Fruit fly (Drosophila melanogaster) whole organism, prepupa: ENCODE measurements around the gene Cpr23B.

ENCODE experiments used
- CG10631 ChIP-seq: fragments of 200-800 bp; sonication (Bioruptor generic); optimal IDR thresholded peaks from 2 replicates; lab custom pipeline; 2016; ENCODE audit warnings: missing biosample characterization, missing genetic modification characterization
- CG10669 ChIP-seq: fragments of 200-800 bp; sonication (Bioruptor generic); optimal IDR thresholded peaks from 3 replicates; lab custom pipeline; 2018; ENCODE audit warnings: missing biosample characterization, mild to moderate bottlenecking, missing genetic modification characterization, moderate library complexity
- CG11294 ChIP-seq: fragments of 200-800 bp; sonication (Bioruptor generic); IDR thresholded peaks from 2 replicates; pipeline ENCODE4 v1.3.6; 2022; ENCODE audit warnings: missing biosample characterization, missing genetic modification characterization
- CG15336 ChIP-seq: fragments of 200-800 bp; sonication (Bioruptor generic); IDR thresholded peaks from 2 replicates; pipeline ENCODE4 v1.3.6; 2022; ENCODE audit warnings: missing biosample characterization, missing genetic modification characterization
- CG1621 ChIP-seq: fragments of 200-800 bp; sonication (Bioruptor generic); optimal IDR thresholded peaks from 3 replicates; lab custom pipeline; 2018; ENCODE audit warnings: missing biosample characterization, mild to moderate bottlenecking, missing genetic modification characterization
- CG16779 ChIP-seq: fragments of 200-800 bp; sonication (Bioruptor generic); optimal IDR thresholded peaks from 3 replicates; lab custom pipeline; 2017; ENCODE audit warnings: missing biosample characterization, mild to moderate bottlenecking, missing genetic modification characterization
- CG31627 ChIP-seq: fragments of 200-800 bp; sonication (Bioruptor generic); optimal IDR thresholded peaks from 3 replicates; lab custom pipeline; 2016; ENCODE audit warnings: missing biosample characterization, missing genetic modification characterization
- CG3919 ChIP-seq: fragments of 200-800 bp; sonication (Bioruptor generic); optimal IDR thresholded peaks from 3 replicates; lab custom pipeline; 2016; ENCODE audit warnings: missing biosample characterization, missing genetic modification characterization
- CG6276 ChIP-seq: fragments of 200-800 bp; sonication (Bioruptor generic); optimal IDR thresholded peaks from 2 replicates; lab custom pipeline; 2017; ENCODE audit warnings: missing biosample characterization, mild to moderate bottlenecking, missing genetic modification characterization
- CG6854 ChIP-seq: fragments of 200-800 bp; sonication (Bioruptor generic); optimal IDR thresholded peaks from 2 replicates; lab custom pipeline; 2017; ENCODE audit warnings: missing biosample characterization, mild to moderate bottlenecking, missing genetic modification characterization
- CG7368 ChIP-seq: fragments of 200-800 bp; sonication (Bioruptor generic); optimal IDR thresholded peaks from 3 replicates; lab custom pipeline; 2016; ENCODE audit warnings: missing biosample characterization, missing genetic modification characterization
- CG8119 ChIP-seq: fragments of 200-800 bp; sonication (Bioruptor generic); IDR thresholded peaks from 3 replicates; pipeline ENCODE4 v1.3.6; 2022; ENCODE audit warnings: missing biosample characterization, missing genetic modification characterization
- CG8319 ChIP-seq: fragments of 200-800 bp; sonication (Bioruptor generic); optimal IDR thresholded peaks from 3 replicates; lab custom pipeline; 2016; ENCODE audit warnings: missing biosample characterization, missing genetic modification characterization
- CG8632 ChIP-seq: fragments of 200-800 bp; sonication (Bioruptor generic); optimal IDR thresholded peaks from 3 replicates; lab custom pipeline; 2016; ENCODE audit warnings: missing biosample characterization, missing genetic modification characterization
- CG9139 ChIP-seq: fragments of 200-800 bp; sonication (Bioruptor generic); optimal IDR thresholded peaks from 3 replicates; lab custom pipeline; 2017; ENCODE audit warnings: missing biosample characterization, mild to moderate bottlenecking, missing genetic modification characterization
- Eip93F ChIP-seq: fragments of 200-800 bp; sonication (Bioruptor generic); optimal IDR thresholded peaks from 2 replicates; lab custom pipeline; 2016; ENCODE audit warnings: missing biosample characterization, mild to moderate bottlenecking, missing genetic modification characterization
- Ets96B ChIP-seq: fragments of 200-800 bp; optimal IDR thresholded peaks from 2 replicates; lab custom pipeline; 2019; ENCODE audit warnings: missing biosample characterization, mild to moderate bottlenecking, missing genetic modification characterization, moderate library complexity
- Gug ChIP-seq: fragments of 200-800 bp; sonication (Bioruptor generic); IDR thresholded peaks from 2 replicates; pipeline ENCODE4 v1.3.6; 2022; ENCODE audit warnings: missing biosample characterization, missing genetic modification characterization
- Hr38 ChIP-seq: sonication (Bioruptor generic); optimal IDR thresholded peaks from 2 replicates; lab custom pipeline; 2016; ENCODE audit warnings: missing biosample characterization, missing genetic modification characterization
- Hr39 ChIP-seq: fragments of 200-800 bp; sonication (Bioruptor generic); optimal IDR thresholded peaks from 2 replicates; lab custom pipeline; 2016; ENCODE audit warnings: missing biosample characterization, missing genetic modification characterization
- Hr4 ChIP-seq: fragments of 200-800 bp; sonication (Bioruptor generic); optimal IDR thresholded peaks from 3 replicates; lab custom pipeline; 2016; ENCODE audit warnings: missing biosample characterization, missing genetic modification characterization
- Met ChIP-seq: fragments of 200-800 bp; sonication (Bioruptor generic); optimal IDR thresholded peaks from 3 replicates; lab custom pipeline; 2016; ENCODE audit warnings: missing biosample characterization, missing genetic modification characterization
- OdsH ChIP-seq: fragments of 200-800 bp; sonication (Bioruptor generic); optimal IDR thresholded peaks from 3 replicates; lab custom pipeline; 2016; ENCODE audit warnings: missing biosample characterization, missing genetic modification characterization
- Smox ChIP-seq: fragments of 200-800 bp; sonication (Bioruptor generic); optimal IDR thresholded peaks from 3 replicates; lab custom pipeline; 2016; ENCODE audit warnings: missing biosample characterization, missing genetic modification characterization
- Sox14 ChIP-seq: fragments of 200-800 bp; sonication (Bioruptor generic); optimal IDR thresholded peaks from 3 replicates; lab custom pipeline; 2016; ENCODE audit warnings: missing biosample characterization, missing genetic modification characterization
- Sox15 ChIP-seq: fragments of 200-800 bp; sonication (Bioruptor generic); optimal IDR thresholded peaks from 3 replicates; lab custom pipeline; 2016; ENCODE audit warnings: missing biosample characterization, missing genetic modification characterization
- achi ChIP-seq: fragments of 200-800 bp; sonication (Bioruptor generic); optimal IDR thresholded peaks from 3 replicates; lab custom pipeline; 2016; ENCODE audit warnings: missing biosample characterization, missing genetic modification characterization
- acj6 ChIP-seq: fragments of 200-800 bp; sonication (Bioruptor generic); optimal IDR thresholded peaks from 3 replicates; lab custom pipeline; 2016; ENCODE audit warnings: missing biosample characterization, missing genetic modification characterization
- eg ChIP-seq: fragments of 200-800 bp; sonication (Bioruptor generic); IDR thresholded peaks from 3 replicates; pipeline ENCODE4 v1.3.6; 2022; ENCODE audit warnings: missing biosample characterization, missing genetic modification characterization
- esn ChIP-seq: fragments of 200-800 bp; sonication (Bioruptor generic); optimal IDR thresholded peaks from 2 replicates; lab custom pipeline; 2016; ENCODE audit warnings: missing biosample characterization, mild to moderate bottlenecking, missing genetic modification characterization, moderate library complexity
- fd59A ChIP-seq: fragments of 200-800 bp; sonication (Bioruptor generic); optimal IDR thresholded peaks from 2 replicates; lab custom pipeline; 2017; ENCODE audit warnings: missing biosample characterization, mild to moderate bottlenecking, missing genetic modification characterization, missing genetic modification reagents
- fd85E ChIP-seq: fragments of 200-800 bp; sonication (Bioruptor generic); optimal IDR thresholded peaks from 3 replicates; lab custom pipeline; 2016; ENCODE audit warnings: missing biosample characterization, missing genetic modification characterization
- lz ChIP-seq: fragments of 200-800 bp; sonication (Bioruptor generic); optimal IDR thresholded peaks from 3 replicates; lab custom pipeline; 2016; ENCODE audit warnings: missing biosample characterization, missing genetic modification characterization
- pdm3 ChIP-seq: fragments of 200-800 bp; sonication (Bioruptor generic); optimal IDR thresholded peaks from 3 replicates; lab custom pipeline; 2016; ENCODE audit warnings: missing biosample characterization, missing genetic modification characterization
- spab ChIP-seq: fragments of 200-800 bp; sonication (Bioruptor generic); optimal IDR thresholded peaks from 2 replicates; lab custom pipeline; 2017; ENCODE audit warnings: missing biosample characterization, mild to moderate bottlenecking, missing genetic modification characterization, missing genetic modification reagents
- ss ChIP-seq, 2 experiments: fragments of 200-800 bp; sonication (Bioruptor generic); optimal IDR thresholded peaks; 2 replicates in 1 of 2; 3 replicates in 1 of 2; lab custom pipeline; 2017 to 2018; ENCODE audit warnings: mild to moderate bottlenecking in 2 of 2, missing biosample characterization in 2 of 2, missing genetic modification characterization in 2 of 2, moderate library complexity in 1 of 2
- svp ChIP-seq: fragments of 200-800 bp; sonication (Bioruptor generic); peaks from one replicate; lab custom pipeline; 2016; ENCODE audit warnings: missing biosample characterization, missing genetic modification characterization
- vri ChIP-seq: fragments of 200-800 bp; sonication (Bioruptor generic); optimal IDR thresholded peaks from 3 replicates; lab custom pipeline; 2016; ENCODE audit warnings: missing biosample characterization, mild to moderate bottlenecking, missing genetic modification characterization

Gene Cpr23B

DNA sequence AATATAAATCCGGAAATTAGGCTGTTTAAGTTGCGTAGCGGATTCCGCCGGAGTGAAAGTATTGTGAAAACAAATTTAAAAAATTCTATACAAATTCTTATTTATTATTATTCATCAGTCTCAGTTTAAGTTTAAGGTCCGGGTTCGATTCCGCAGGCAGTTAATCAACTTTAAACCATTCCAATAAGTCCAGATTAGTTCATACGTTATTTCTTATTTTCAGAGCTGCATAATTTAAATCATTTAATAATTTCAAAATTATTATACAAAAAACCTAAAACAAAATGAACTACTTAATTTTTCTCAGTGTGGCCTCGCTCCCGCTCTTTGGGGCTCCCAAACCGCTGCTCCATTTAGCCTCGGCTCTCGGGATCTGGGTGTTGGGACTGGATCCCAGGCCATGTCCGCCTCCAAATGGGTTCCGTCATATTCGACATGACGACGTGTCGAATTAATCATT is 7.8 kb upstream of the Cpr23B start (continued):
- peak; percentile 94 for TF ChIP-seq achi (GFP tag; lab: Kevin White, UChicago)
- peak; percentile 93 for TF ChIP-seq Hr4
- TF ChIP-seq CG10669 (GFP tag; lab: Kevin White, UChicago) = peak; percentile 92
- peak; percentile 90 for TF ChIP-seq Smox (GFP tag; lab: Kevin White, UChicago)
- peak; percentile 94 for TF ChIP-seq CG3919
- peak; percentile 95 for TF ChIP-seq acj6 (GFP tag; lab: Kevin White, UChicago)
- TF ChIP-seq CG16779 (tag; lab: Kevin White, UChicago) = peak; percentile 94
- peak; percentile 77 for TF ChIP-seq fd85E (GFP tag; lab: Kevin White, UChicago)
- TF ChIP-seq, all 60 proteins: peak for 59

DNA sequence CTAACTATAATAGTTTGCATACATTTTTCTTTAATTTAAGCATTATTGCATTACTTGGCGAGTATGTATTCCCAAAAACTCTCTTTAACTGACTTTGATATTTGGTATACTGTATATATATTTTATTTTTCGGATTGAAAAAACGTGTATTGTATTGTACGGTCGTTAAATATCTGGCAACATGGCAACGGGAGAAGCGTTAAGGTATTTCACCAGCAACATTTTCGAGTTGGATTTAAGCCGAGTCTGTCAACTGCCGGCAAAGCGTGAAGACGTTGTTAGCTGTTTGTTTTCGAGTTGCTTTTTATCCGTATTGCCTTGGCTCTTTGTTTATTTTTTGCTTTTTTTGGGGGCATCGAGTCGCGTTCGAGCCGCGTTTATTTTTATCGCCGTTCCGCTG is 1.6 kb downstream of the Cpr23B start, which contains the start of gene CG2975:
TSS of gene CG2975 (plus strand) at position 275 of the 400 bp plus-strand sequence.
- TF ChIP-seq CG8319 (GFP tag; lab: Kevin White, UChicago) (no peak), vri (GFP tag; lab: Kevin White, UChicago) (no peak), ss (GFP tag; optimal IDR thresholded peaks at IDR 0.05; lab: Kevin White, UChicago) (peak in 1 of 2 experiments; percentile 28)
- TF ChIP-seq, all 60 proteins: peak for 1

DNA sequence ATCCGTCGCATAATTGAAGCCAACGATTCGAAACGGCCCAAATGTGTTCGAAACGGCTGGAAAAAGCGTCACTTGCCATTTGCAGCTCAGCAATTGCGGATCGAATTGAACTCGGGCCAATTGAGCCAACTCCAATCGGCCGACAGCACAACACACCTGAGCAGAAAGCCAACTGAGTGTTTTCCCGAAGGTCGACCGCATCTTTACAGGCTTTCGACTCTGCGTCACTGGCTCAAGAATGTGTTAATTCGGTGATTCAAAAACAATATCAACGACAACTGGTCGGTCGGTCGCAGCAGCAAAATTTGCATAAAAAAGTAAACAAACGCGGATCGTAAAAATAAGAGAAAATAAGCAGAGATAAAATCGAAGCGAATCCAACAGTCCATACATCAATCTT is 2.1 kb downstream of the Cpr23B start:
- TF ChIP-seq CG7368 (GFP tag; lab: Kevin White, UChicago) (no peak), CG6854 (GFP tag; lab: Kevin White, UChicago) (no peak), svp (GFP tag; lab: Kevin White, UChicago) (no peak), CG10669 (GFP tag; lab: Kevin White, UChicago) (no peak)

DNA sequence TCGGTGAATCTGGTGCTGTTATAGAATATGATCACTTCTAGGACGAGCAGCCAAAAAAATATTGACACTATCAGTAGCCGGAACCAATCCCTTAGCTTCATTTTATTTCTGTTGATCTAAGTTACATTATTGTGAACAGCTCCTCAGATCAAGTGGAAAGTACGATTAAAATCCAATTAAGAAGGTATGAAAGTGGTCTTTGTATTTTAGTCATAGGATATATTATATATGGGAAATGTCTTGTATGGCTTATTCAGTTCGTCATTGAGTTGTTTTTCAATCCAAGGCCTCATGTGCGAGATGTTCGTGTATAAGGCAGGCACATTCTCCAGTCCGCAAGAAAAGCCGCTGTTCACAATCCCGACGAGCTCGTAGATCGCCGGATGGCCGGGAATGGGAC is 6.2 kb downstream of the Cpr23B start, which contains the start of gene CG18558:
TSS of gene CG18558 (minus strand) at position 101 of the 400 bp plus-strand sequence.
- TF ChIP-seq CG8632 (GFP tag; lab: Kevin White, UChicago) (no peak), spab (GFP tag; lab: Kevin White, UChicago) (no peak), svp (GFP tag; lab: Kevin White, UChicago) (no peak), Hr39 (no peak)

DNA sequence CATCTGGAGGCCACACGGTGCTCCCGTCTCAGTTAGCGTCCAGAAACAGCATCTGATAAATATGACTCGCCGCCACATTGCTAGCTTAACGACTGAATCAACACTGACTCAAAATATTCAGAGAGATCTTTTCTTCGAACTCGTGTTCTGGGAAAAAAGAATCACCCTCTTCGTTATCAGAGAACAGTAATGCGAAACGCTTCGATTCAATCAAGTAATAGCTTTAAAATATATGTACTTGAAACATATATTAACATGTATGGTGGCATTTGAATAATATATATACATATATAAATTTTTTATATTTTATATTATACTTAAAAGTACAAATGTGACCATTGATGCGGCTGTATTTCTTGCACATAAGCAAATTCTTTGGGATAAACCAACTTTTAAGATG is 7.4 kb downstream of the Cpr23B start, which contains the start of gene CG18557:
TSS of gene CG18557 (minus strand) at position 101 of the 400 bp plus-strand sequence.
- TF ChIP-seq CG1621 (no peak), svp (GFP tag; lab: Kevin White, UChicago) (peak; percentile 77)
- TF ChIP-seq, all 60 proteins: peak for 1

DNA sequence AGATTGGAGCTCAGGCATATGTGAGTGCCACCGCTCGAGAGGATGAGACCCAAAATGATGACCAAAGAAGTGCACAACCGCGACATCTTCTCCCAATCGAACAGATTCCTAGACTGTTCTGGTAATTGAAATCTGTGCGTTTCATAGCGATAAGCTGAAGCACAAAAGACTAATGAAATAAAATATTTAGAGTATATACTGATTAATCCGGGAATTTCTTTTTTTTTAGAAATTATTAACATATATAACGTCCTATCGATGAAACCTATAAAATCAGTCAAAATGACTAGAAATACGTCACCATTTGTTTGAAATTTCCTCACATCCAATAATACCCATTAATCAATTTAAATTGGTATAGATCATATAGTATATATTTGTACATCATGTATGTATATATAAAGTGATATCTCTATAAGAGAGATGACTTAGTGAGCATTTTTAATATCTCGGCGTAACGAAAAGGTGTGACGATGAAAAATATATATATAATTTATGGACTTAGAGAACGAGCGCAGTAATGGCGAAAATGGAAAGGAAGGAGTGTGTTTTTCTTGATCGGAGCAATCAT is 9.0 kb downstream of the Cpr23B start, which contains the start of the genes CG3117 and CG2983:
TSS of gene CG3117 (minus strand) at position 101 of the 571 bp plus-strand sequence.
TSS of gene CG2983 (plus strand) at position 521 of the 571 bp plus-strand sequence.
- TF ChIP-seq fd59A (GFP tag; lab: Kevin White, UChicago) = no peak
- TF ChIP-seq CG6854 (GFP tag; lab: Kevin White, UChicago) = no peak
- no peak for TF ChIP-seq CG9139 (GFP tag; lab: Kevin White, UChicago)
- TF ChIP-seq Eip93F (GFP tag; lab: Kevin White, UChicago) = no peak
- TF ChIP-seq Sox14 (GFP tag; lab: Kevin White, UChicago) = no peak
- no peak for TF ChIP-seq CG8319 (GFP tag; lab: Kevin White, UChicago)
- no peak for TF ChIP-seq Hr38 (GFP tag; lab: Kevin White, UChicago)
- no peak for TF ChIP-seq CG31627 (GFP tag; lab: Kevin White, UChicago)
- no peak for TF ChIP-seq CG10631
- TF ChIP-seq eg (GFP tag; lab: Robert Waterston, UW) = no peak

DNA sequence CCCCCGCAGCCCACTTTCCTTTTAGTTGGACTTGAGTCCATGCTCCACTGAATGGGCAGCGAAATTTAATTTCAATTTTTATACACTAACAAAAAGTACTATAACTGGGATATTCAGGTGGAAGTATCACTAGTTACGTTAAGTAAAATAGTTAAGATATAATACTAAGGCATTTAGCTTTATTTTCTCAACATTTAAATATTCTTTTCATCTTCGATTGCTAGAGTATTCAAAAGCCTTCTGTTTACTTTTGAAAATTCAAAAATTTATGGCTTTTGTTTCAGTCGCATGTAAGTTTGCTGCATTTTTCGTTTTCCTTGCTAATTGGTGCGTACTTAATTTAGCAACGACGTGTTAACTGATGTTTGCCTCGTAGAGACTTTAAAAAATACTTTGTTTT is 13.4 kb downstream of the Cpr23B start:
- TF ChIP-seq CG6276 (GFP tag; lab: Kevin White, UChicago) (peak; percentile 24), Ets96B (tag; lab: Kevin White, UChicago) (no peak), Gug (GFP tag; lab: Robert Waterston, UW) (no peak), CG15336 (GFP tag; lab: Robert Waterston, UW) (peak; percentile 69), achi (GFP tag; lab: Kevin White, UChicago) (peak; percentile 6), OdsH (GFP tag; lab: Kevin White, UChicago) (no peak), pdm3 (GFP tag; lab: Kevin White, UChicago) (no peak), lz (GFP tag; lab: Kevin White, UChicago) (no peak), CG11294 (GFP tag; lab: Robert Waterston, UW) (no peak), CG1621 (no peak), Sox15 (GFP tag; lab: Kevin White, UChicago) (no peak), CG16779 (tag; lab: Kevin White, UChicago) (no peak), esn (GFP tag; lab: Kevin White, UChicago) (no peak), Hr4 (peak; percentile 27), CG8119 (GFP tag; lab: Robert Waterston, UW) (peak; percentile 64), Met (GFP tag; lab: Kevin White, UChicago) (no peak), spab (GFP tag; lab: Kevin White, UChicago) (no peak)
